Worm (Caenorhabditis elegans) whole organism, early embryonic: ENCODE measurements around the gene nhr-76.

Experiments used
- B0310.2 ChIP-seq: sonication (generic microtip); optimal IDR thresholded peaks from 2 replicates; lab custom pipeline; 2016; ENCODE audit warnings: mild to moderate bottlenecking, missing genetic modification characterization, missing compliant biosample characterization
- F13C5.2 ChIP-seq: sonication (generic microtip); optimal IDR thresholded peaks from 2 replicates; lab custom pipeline; 2017; ENCODE audit warnings: mild to moderate bottlenecking, missing genetic modification characterization, inconsistent platforms, missing compliant biosample characterization
- aly-1 ChIP-seq: sonication (generic microtip); optimal IDR thresholded peaks from 2 replicates; lab custom pipeline; 2016; ENCODE audit warnings: missing genetic modification characterization, missing compliant biosample characterization
- ama-1 ChIP-seq: fragments of 150-350 bp; optimal IDR thresholded peaks from 2 replicates; lab custom pipeline; 2014
- ceh-13 ChIP-seq: fragments of 200-800 bp; sonication (Bioruptor generic); optimal IDR thresholded peaks from 2 replicates; lab custom pipeline; 2018; ENCODE audit warnings: mild to moderate bottlenecking, missing genetic modification characterization, missing compliant biosample characterization
- ceh-36 ChIP-seq: sonication (generic microtip); optimal IDR thresholded peaks from 2 replicates; lab custom pipeline; 2016; ENCODE audit warnings: missing genetic modification characterization, inconsistent platforms, missing compliant biosample characterization
- flt-1 ChIP-seq: fragments of 200-800 bp; sonication (Bioruptor generic); IDR thresholded peaks from 2 replicates; pipeline ENCODE4 v1.3.6; 2022; ENCODE audit warnings: missing genetic modification characterization, missing compliant biosample characterization
- hmbx-1 ChIP-seq: sonication (generic microtip); optimal IDR thresholded peaks from 2 replicates; lab custom pipeline; 2016; ENCODE audit warnings: mild to moderate bottlenecking, missing genetic modification characterization, missing compliant biosample characterization
- hnd-1 ChIP-seq: sonication (generic microtip); optimal IDR thresholded peaks from 2 replicates; lab custom pipeline; 2016; ENCODE audit warnings: missing genetic modification characterization, missing compliant biosample characterization
- scrt-1 ChIP-seq: fragments of 200-800 bp; sonication (Bioruptor generic); IDR thresholded peaks from 2 replicates; pipeline ENCODE4 v1.3.6; 2022; ENCODE audit warnings: missing genetic modification characterization, missing compliant biosample characterization
- sea-1 ChIP-seq: fragments of 200-800 bp; sonication (Bioruptor generic); conservative IDR thresholded peaks from 2 replicates; pipeline ENCODE4 v1.3.6; 2022; ENCODE audit warnings: missing genetic modification characterization, missing compliant biosample characterization
- tbx-11 ChIP-seq: fragments of 200-800 bp; sonication (Bioruptor generic); IDR thresholded peaks from 2 replicates; pipeline ENCODE4 v1.3.6; 2022; ENCODE audit warnings: missing genetic modification characterization, missing compliant biosample characterization
- tra-4 ChIP-seq: sonication (generic microtip); optimal IDR thresholded peaks from 2 replicates; lab custom pipeline; 2017; ENCODE audit warnings: missing genetic modification characterization, missing compliant biosample characterization

ce11 chrIV:587729-588128 is 39.6 kb upstream of the nhr-76 start, which contains the start of gene C18H7.12:
- TF ChIP-seq ama-1 (lab: Kevin White, UChicago): no peak
- no peak for TF ChIP-seq hmbx-1 (tag; lab: Kevin White, UChicago)
- TF ChIP-seq ceh-13 (GFP tag; lab: Kevin White, UChicago): no peak
- TF ChIP-seq F13C5.2: no peak
- no peak for TF ChIP-seq flt-1 (GFP tag; lab: Robert Waterston, UW)
- TF ChIP-seq tbx-11 (GFP tag; lab: Robert Waterston, UW): no peak
- TF ChIP-seq sea-1 (GFP tag; lab: Robert Waterston, UW): no peak
- TF ChIP-seq tra-4 (tag; lab: Kevin White, UChicago): no peak
- TF ChIP-seq ceh-36 (tag; lab: Kevin White, UChicago): no peak
- no peak for TF ChIP-seq B0310.2 (tag; lab: Kevin White, UChicago)
- TF ChIP-seq hnd-1 (tag; lab: Kevin White, UChicago): no peak
- no peak for TF ChIP-seq aly-1
- TF ChIP-seq scrt-1 (GFP tag; lab: Robert Waterston, UW): no peak
